Worm (Caenorhabditis elegans) whole organism, young adult: ENCODE results near the gene C18B2.3.

Experiments
- C17E4.6 ChIP-seq: fragments of 200-800 bp; sonication (Bioruptor generic); IDR thresholded peaks from 2 replicates; pipeline ENCODE4 v1.3.6; 2022; ENCODE audit warnings: missing genetic modification reagents, missing genetic modification characterization, missing compliant biosample characterization
- F23B12.7 ChIP-seq: sonication (generic microtip); optimal IDR thresholded peaks from 2 replicates; lab custom pipeline; 2017; ENCODE audit warnings: missing genetic modification characterization, mild to moderate bottlenecking, missing compliant biosample characterization, antibody characterized with exemption, moderate library complexity; ENCODE audit not compliant: insufficient read depth
- F57A8.1 ChIP-seq: fragments of 200-800 bp; sonication (Bioruptor generic); optimal IDR thresholded peaks from 2 replicates; lab custom pipeline; 2018; ENCODE audit warnings: mild to moderate bottlenecking, missing genetic modification characterization, moderate library complexity, missing compliant biosample characterization
- K11D2.4 ChIP-seq: fragments of 200-800 bp; sonication (Bioruptor generic); IDR thresholded peaks from 2 replicates; pipeline ENCODE4 v1.3.6; 2022; ENCODE audit warnings: missing genetic modification reagents, missing genetic modification characterization, missing compliant biosample characterization
- K12H6.12 ChIP-seq: fragments of 200-800 bp; sonication (Bioruptor generic); optimal IDR thresholded peaks from 2 replicates; lab custom pipeline; 2018; ENCODE audit warnings: mild to moderate bottlenecking, missing genetic modification characterization, missing compliant biosample characterization
- T07F8.4 ChIP-seq: sonication (generic microtip); optimal IDR thresholded peaks from 2 replicates; lab custom pipeline; 2016; ENCODE audit warnings: mild to moderate bottlenecking, missing genetic modification characterization, moderate library complexity, missing compliant biosample characterization
- attf-3 ChIP-seq: fragments of 200-800 bp; sonication (Bioruptor generic); conservative IDR thresholded peaks from 2 replicates; pipeline ENCODE4 v1.3.6; 2022; ENCODE audit warnings: missing genetic modification reagents, missing genetic modification characterization, missing compliant biosample characterization
- attf-5 ChIP-seq: fragments of 200-800 bp; sonication (Bioruptor generic); optimal IDR thresholded peaks from 2 replicates; lab custom pipeline; 2018; ENCODE audit warnings: mild to moderate bottlenecking, missing genetic modification characterization, missing compliant biosample characterization
- bed-1 ChIP-seq: fragments of 200-800 bp; sonication (Bioruptor generic); IDR thresholded peaks from 2 replicates; pipeline ENCODE4 v1.3.6; 2022; ENCODE audit warnings: missing genetic modification reagents, missing genetic modification characterization, missing compliant biosample characterization
- cebp-2 ChIP-seq: fragments of 200-800 bp; sonication (Bioruptor generic); IDR thresholded peaks from 2 replicates; pipeline ENCODE4 v1.3.6; 2022; ENCODE audit warnings: missing genetic modification characterization, missing compliant biosample characterization
- ceh-27 ChIP-seq: fragments of 200-800 bp; sonication (Bioruptor generic); optimal IDR thresholded peaks from 2 replicates; lab custom pipeline; 2018; ENCODE audit warnings: mild to moderate bottlenecking, missing genetic modification characterization, moderate library complexity, missing compliant biosample characterization
- ceh-58 ChIP-seq: fragments of 200-800 bp; sonication (Bioruptor generic); IDR thresholded peaks from 2 replicates; pipeline ENCODE4 v1.3.6; 2022; ENCODE audit warnings: missing genetic modification characterization, missing compliant biosample characterization
- ceh-79 ChIP-seq: sonication (generic microtip); optimal IDR thresholded peaks from 2 replicates; lab custom pipeline; 2017; ENCODE audit warnings: mild to moderate bottlenecking, missing genetic modification characterization, missing compliant biosample characterization
- die-1 ChIP-seq: sonication (generic microtip); optimal IDR thresholded peaks from 2 replicates; lab custom pipeline; 2016; ENCODE audit warnings: missing genotype, mild to moderate bottlenecking, missing genetic modification characterization, missing compliant biosample characterization
- dox-1 ChIP-seq: fragments of 200-800 bp; sonication (Bioruptor generic); IDR thresholded peaks from 2 replicates; pipeline ENCODE4 v1.3.6; 2022; ENCODE audit warnings: missing genetic modification reagents, missing genetic modification characterization, missing compliant biosample characterization
- dpff-1 ChIP-seq: sonication (generic microtip); optimal IDR thresholded peaks from 2 replicates; lab custom pipeline; 2017; ENCODE audit warnings: mild to moderate bottlenecking, missing genetic modification characterization, missing compliant biosample characterization
- egl-18 ChIP-seq: fragments of 200-800 bp; sonication (Bioruptor generic); IDR thresholded peaks from 2 replicates; pipeline ENCODE4 v1.3.6; 2022; ENCODE audit warnings: missing genetic modification reagents, missing genetic modification characterization, missing compliant biosample characterization
- ekl-4 ChIP-seq: fragments of 200-800 bp; sonication (Bioruptor generic); IDR thresholded peaks from 2 replicates; pipeline ENCODE4 v1.3.6; 2022; ENCODE audit warnings: missing genetic modification reagents, missing genetic modification characterization, missing compliant biosample characterization
- hmg-20 ChIP-seq: fragments of 200-800 bp; sonication (Bioruptor generic); IDR thresholded peaks from 2 replicates; pipeline ENCODE4 v1.3.6; 2022; ENCODE audit warnings: missing genetic modification reagents, missing genetic modification characterization, missing compliant biosample characterization
- hsf-1 ChIP-seq: fragments of 200-800 bp; sonication (Bioruptor generic); IDR thresholded peaks from 2 replicates; pipeline ENCODE4 v1.3.6; 2022; ENCODE audit warnings: missing genetic modification reagents, missing genetic modification characterization, missing compliant biosample characterization
- lin-26 ChIP-seq: fragments of 200-800 bp; sonication (Bioruptor generic); IDR thresholded peaks from 2 replicates; pipeline ENCODE4 v1.3.6; 2022; ENCODE audit warnings: missing genetic modification reagents, missing genetic modification characterization, missing compliant biosample characterization
- lin-54 ChIP-seq: fragments of 200-800 bp; sonication (Bioruptor generic); optimal IDR thresholded peaks from 2 replicates; lab custom pipeline; 2018; ENCODE audit warnings: mild to moderate bottlenecking, missing genetic modification characterization, missing compliant biosample characterization
- lir-1 ChIP-seq: fragments of 200-800 bp; sonication (Bioruptor generic); conservative IDR thresholded peaks from 2 replicates; pipeline ENCODE4 v1.3.6; 2022; ENCODE audit warnings: missing genetic modification reagents, missing genetic modification characterization, missing compliant biosample characterization
- mcd-1 ChIP-seq: fragments of 200-800 bp; sonication (Bioruptor generic); IDR thresholded peaks from 2 replicates; pipeline ENCODE4 v1.3.6; 2022; ENCODE audit warnings: missing genetic modification reagents, missing genetic modification characterization, missing compliant biosample characterization
- nfya-2 ChIP-seq: fragments of 200-800 bp; sonication (Bioruptor generic); IDR thresholded peaks from 2 replicates; pipeline ENCODE4 v1.3.6; 2022; ENCODE audit warnings: missing genetic modification reagents, missing genetic modification characterization, missing compliant biosample characterization
- nfyb-1 ChIP-seq: fragments of 200-800 bp; sonication (Bioruptor generic); IDR thresholded peaks from 2 replicates; pipeline ENCODE4 v1.3.6; 2022; ENCODE audit warnings: missing genetic modification reagents, missing genetic modification characterization, missing compliant biosample characterization
- pbrm-1 ChIP-seq: fragments of 200-800 bp; sonication (Bioruptor generic); IDR thresholded peaks from 2 replicates; pipeline ENCODE4 v1.3.6; 2022; ENCODE audit warnings: missing genetic modification reagents, missing genetic modification characterization, missing compliant biosample characterization
- sea-2 ChIP-seq: fragments of 200-800 bp; sonication (Bioruptor generic); IDR thresholded peaks from 2 replicates; pipeline ENCODE4 v1.3.6; 2022; ENCODE audit warnings: missing genetic modification characterization, missing compliant biosample characterization
- snpc-3.4 ChIP-seq: sonication (generic microtip); optimal IDR thresholded peaks from 2 replicates; lab custom pipeline; 2017; ENCODE audit warnings: missing genetic modification characterization, mild to moderate bottlenecking, missing compliant biosample characterization, antibody characterized with exemption, moderate library complexity, missing genotype, missing genetic modification reagents
- unc-130 ChIP-seq: sonication (generic microtip); optimal IDR thresholded peaks from 2 replicates; lab custom pipeline; 2016; ENCODE audit warnings: missing genetic modification reagents, missing genetic modification characterization, missing compliant biosample characterization
- unc-62 ChIP-seq: fragments of 150-350 bp; optimal IDR thresholded peaks from 2 replicates; lab custom pipeline; 2014; ENCODE audit warnings: missing biosample characterization, missing genetic modification reagents, missing genetic modification characterization
- xnd-1 ChIP-seq: sonication (generic microtip); optimal IDR thresholded peaks from 2 replicates; lab custom pipeline; 2016; ENCODE audit warnings: missing genotype, missing genetic modification reagents, missing genetic modification characterization, missing compliant biosample characterization
- zfh-2 ChIP-seq: fragments of 200-800 bp; sonication (Bioruptor generic); conservative IDR thresholded peaks from 2 replicates; pipeline ENCODE4 v1.3.6; 2022; ENCODE audit warnings: missing genetic modification reagents, missing genetic modification characterization, missing compliant biosample characterization
- zim-3 ChIP-seq: sonication (generic microtip); optimal IDR thresholded peaks from 2 replicates; lab custom pipeline; 2017; ENCODE audit warnings: mild to moderate bottlenecking, missing genetic modification characterization, moderate library complexity, missing compliant biosample characterization
- ztf-3 ChIP-seq: fragments of 200-800 bp; sonication (Bioruptor generic); optimal IDR thresholded peaks from 2 replicates; lab custom pipeline; 2018; ENCODE audit warnings: mild to moderate bottlenecking, missing genetic modification characterization, missing compliant biosample characterization

Gene C18B2.3

DNA sequence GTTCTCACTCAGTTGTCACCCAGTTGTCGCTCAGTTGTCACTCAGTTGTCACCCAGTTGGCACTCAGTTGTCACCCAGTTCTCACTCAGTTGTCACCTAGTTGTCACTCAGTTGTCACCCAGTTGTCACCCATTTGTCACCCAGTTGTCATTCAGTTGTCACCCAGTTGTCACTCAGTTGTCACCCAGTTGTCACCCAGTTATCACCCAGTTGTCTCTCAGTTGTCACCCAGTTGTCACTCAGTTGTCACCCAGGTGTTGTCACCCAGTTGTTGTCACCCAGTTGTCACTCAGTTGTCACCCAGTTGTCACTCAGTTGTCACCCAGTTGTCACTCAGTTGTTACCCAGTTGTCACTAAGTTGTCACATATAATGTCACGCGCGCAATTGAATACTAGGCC is 29.9 kb downstream of the C18B2.3 start (continued):
- TF ChIP-seq unc-62 (GFP tag; lab: Kevin White, UChicago) = peak; percentile 72
- TF ChIP-seq nfya-2 (GFP tag; lab: Robert Waterston, UW) = 0 out of 2 replicates have a peak, but pooled peaks have one; percentile 13
- peak; percentile 74; the same call in 1 of the 2 replicates for TF ChIP-seq ekl-4
- peak; percentile 42 for TF ChIP-seq zim-3
- 0 out of 2 replicates have a peak, but pooled peaks have one; percentile 52 for TF ChIP-seq bed-1 (GFP tag; lab: Robert Waterston, UW)
- TF ChIP-seq ceh-58 (GFP tag; lab: Robert Waterston, UW) = 0 out of 2 replicates have a peak, but pooled peaks have one; percentile 84
- TF ChIP-seq zfh-2 (GFP tag; lab: Robert Waterston, UW) = no peak
- TF ChIP-seq dox-1 (GFP tag; lab: Robert Waterston, UW) = peak; percentile 59; the same call in 1 of the 2 replicates

DNA sequence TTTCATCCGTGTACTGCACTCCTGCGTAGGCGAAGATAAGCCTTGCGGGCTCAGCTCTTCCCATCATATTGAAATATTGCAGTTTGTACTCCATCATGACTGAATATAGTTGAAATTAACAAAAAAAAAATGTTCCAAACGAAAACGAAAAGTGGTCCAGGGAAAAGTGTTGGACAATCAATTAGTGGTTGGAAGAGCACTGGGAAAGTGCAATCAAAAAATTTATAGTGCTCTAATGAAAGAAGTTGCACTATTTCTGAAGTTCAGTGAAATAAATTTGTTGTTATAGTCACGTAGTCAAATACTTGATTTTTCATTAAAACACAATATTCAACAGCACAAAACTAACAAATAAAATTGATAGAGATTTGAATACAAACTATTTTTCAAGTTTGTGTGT is 32.0 kb downstream of the C18B2.3 start, which contains the start of gene gst-11:
gst-11 (minus strand) TSS at position 101 of the 400 bp plus-strand sequence.
- TF ChIP-seq lin-54 (GFP tag; lab: Kevin White, UChicago) = no peak
- TF ChIP-seq zfh-2 (GFP tag; lab: Robert Waterston, UW) = no peak
- no peak for TF ChIP-seq F23B12.7 (tag; lab: Kevin White, UChicago)
- no peak for TF ChIP-seq unc-130 (GFP tag; lab: Kevin White, UChicago)
- TF ChIP-seq hmg-20 (GFP tag; lab: Robert Waterston, UW) = no peak
- no peak for TF ChIP-seq dpff-1 (tag; lab: Kevin White, UChicago)
- no peak for TF ChIP-seq ceh-58 (GFP tag; lab: Robert Waterston, UW)
- TF ChIP-seq pbrm-1 = no peak
- TF ChIP-seq attf-3 (GFP tag; lab: Robert Waterston, UW) = no peak
- no peak for TF ChIP-seq C17E4.6 (GFP tag; lab: Robert Waterston, UW)
- no peak for TF ChIP-seq K11D2.4 (GFP tag; lab: Robert Waterston, UW)
- TF ChIP-seq snpc-3.4 (tag; lab: Kevin White, UChicago) = no peak
- TF ChIP-seq, all 124 proteins: peak for 0

- TF ChIP-seq nfyb-1 (0 out of 2 replicates have a peak, but pooled peaks have one; percentile 19), cebp-2 (GFP tag; lab: Robert Waterston, UW) (no peak)
Measured at ce11 chrX:3634782-3635181, 33.2 kb downstream of the C18B2.3 start.

DNA sequence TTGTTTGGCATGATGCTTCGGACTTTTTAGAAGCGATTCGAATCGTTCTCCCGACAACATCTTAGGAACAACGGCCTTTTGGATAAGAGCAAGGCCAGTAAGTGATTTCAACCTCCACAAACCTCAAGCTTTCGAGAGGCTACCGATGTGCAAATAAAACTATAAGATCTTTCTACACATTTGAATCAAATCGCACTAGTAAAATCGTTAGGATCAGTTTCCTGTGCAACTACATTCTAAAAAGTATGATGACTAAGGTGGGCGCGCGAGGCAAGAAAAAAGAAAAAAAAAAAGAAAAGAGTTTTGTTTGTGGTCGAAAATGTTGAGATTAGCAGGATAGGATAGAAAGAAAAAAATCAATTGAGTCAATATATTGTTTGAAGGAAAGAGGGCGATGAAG is 43.2 kb downstream of the C18B2.3 start, which contains the start of gene tmem-24:
tmem-24 (minus strand) TSS at position 101 of the 400 bp plus-strand sequence.
- no peak for TF ChIP-seq zfh-2 (GFP tag; lab: Robert Waterston, UW)
- no peak for TF ChIP-seq egl-18 (GFP tag; lab: Robert Waterston, UW)
- TF ChIP-seq ceh-79 (tag; lab: Kevin White, UChicago) = no peak
- TF ChIP-seq F57A8.1 (GFP tag; lab: Kevin White, UChicago) = no peak
- TF ChIP-seq F23B12.7 (tag; lab: Kevin White, UChicago) = no peak
- no peak for TF ChIP-seq lir-1
- TF ChIP-seq K12H6.12 = no peak
- TF ChIP-seq die-1 (tag; lab: Kevin White, UChicago) = no peak
- TF ChIP-seq mcd-1 (GFP tag; lab: Robert Waterston, UW) = no peak
- TF ChIP-seq ceh-27 (GFP tag; lab: Kevin White, UChicago) = no peak
- TF ChIP-seq snpc-3.4 (tag; lab: Kevin White, UChicago) = no peak
- TF ChIP-seq, all 124 proteins: peak for 0

DNA sequence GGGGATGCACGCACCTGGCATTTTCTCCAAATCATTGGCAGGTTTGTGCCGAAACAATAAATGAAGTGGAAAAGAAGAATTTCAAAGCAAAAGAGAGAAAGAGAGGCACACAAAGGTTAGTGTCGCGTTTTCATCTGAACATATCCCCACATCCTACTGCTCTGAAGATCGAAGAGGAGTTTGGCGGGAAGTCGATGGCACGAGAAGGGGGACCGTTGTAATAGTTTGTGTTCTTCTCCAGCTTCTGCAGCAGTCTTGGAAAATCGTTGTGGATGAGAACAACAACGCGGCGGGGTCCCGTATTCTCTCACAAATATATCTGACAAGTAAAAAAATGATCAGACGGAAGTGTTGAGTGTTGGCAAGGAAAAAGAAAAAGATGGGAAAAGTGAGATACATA is 44.3 kb downstream of the C18B2.3 start:
- no peak for TF ChIP-seq attf-5 (GFP tag; lab: Kevin White, UChicago)
- 0 out of 2 replicates have a peak, but pooled peaks have one; percentile 20 for TF ChIP-seq K11D2.4 (GFP tag; lab: Robert Waterston, UW)
- no peak for TF ChIP-seq ceh-79 (tag; lab: Kevin White, UChicago)
- 0 out of 2 replicates have a peak, but pooled peaks have one; percentile 39 for TF ChIP-seq hsf-1 (GFP tag; lab: Robert Waterston, UW)
- TF ChIP-seq T07F8.4 (tag; lab: Kevin White, UChicago) = no peak
- no peak for TF ChIP-seq ztf-3 (GFP tag; lab: Kevin White, UChicago)
- no peak for TF ChIP-seq ceh-27 (GFP tag; lab: Kevin White, UChicago)
- TF ChIP-seq xnd-1 (tag; lab: Kevin White, UChicago) = no peak
- TF ChIP-seq K12H6.12 = no peak
- no peak for TF ChIP-seq die-1 (tag; lab: Kevin White, UChicago)
- no peak for TF ChIP-seq lin-26
- no peak for TF ChIP-seq sea-2 (GFP tag; lab: Robert Waterston, UW)
